Worm (Caenorhabditis elegans) whole organism, L2 larva: ENCODE results near the gene D2089.3.

Source experiments
- blmp-1 ChIP-seq: sonication (generic microtip); optimal IDR thresholded peaks from 2 replicates; lab custom pipeline; 2017; ENCODE audit warnings: missing genetic modification characterization, mild to moderate bottlenecking, missing compliant biosample characterization, antibody characterized with exemption, moderate library complexity; ENCODE audit not compliant: insufficient read depth
- egl-27 ChIP-seq: sonication (generic microtip); optimal IDR thresholded peaks from 3 replicates; lab custom pipeline; 2017; ENCODE audit warnings: missing biosample characterization, missing genetic modification reagents, missing genetic modification characterization
- elt-1 ChIP-seq: fragments of 150-350 bp; optimal IDR thresholded peaks from 2 replicates; lab custom pipeline; 2014; ENCODE audit warnings: missing biosample characterization, missing genetic modification characterization
- fos-1 ChIP-seq: fragments of 150-350 bp; optimal IDR thresholded peaks from 2 replicates; lab custom pipeline; 2014; ENCODE audit warnings: missing biosample characterization, missing genetic modification characterization
- lsy-2 ChIP-seq, 2 experiments: fragments of 150-350 bp in 1 of 2; sonication (generic microtip) in 1 of 2; optimal IDR thresholded peaks; 2 replicates each; lab custom pipeline; 2014 to 2017; ENCODE audit warnings: missing biosample characterization in 2 of 2, missing genetic modification characterization in 2 of 2
- nhr-10 ChIP-seq: sonication (generic microtip); optimal IDR thresholded peaks from 2 replicates; lab custom pipeline; 2017; ENCODE audit warnings: missing biosample characterization, missing genetic modification characterization
- nhr-23 ChIP-seq: fragments of 150-350 bp; optimal IDR thresholded peaks from 2 replicates; lab custom pipeline; 2014; ENCODE audit warnings: missing biosample characterization, missing genetic modification reagents, missing genetic modification characterization
- nhr-25 ChIP-seq: fragments of 150-350 bp; sonication (generic microtip); optimal IDR thresholded peaks from 3 replicates; lab custom pipeline; 2014; ENCODE audit warnings: missing biosample characterization, missing genetic modification characterization
- skn-1 ChIP-seq: sonication (generic microtip); optimal IDR thresholded peaks from 2 replicates; lab custom pipeline; 2017; ENCODE audit warnings: missing biosample characterization, missing genetic modification characterization

DNA sequence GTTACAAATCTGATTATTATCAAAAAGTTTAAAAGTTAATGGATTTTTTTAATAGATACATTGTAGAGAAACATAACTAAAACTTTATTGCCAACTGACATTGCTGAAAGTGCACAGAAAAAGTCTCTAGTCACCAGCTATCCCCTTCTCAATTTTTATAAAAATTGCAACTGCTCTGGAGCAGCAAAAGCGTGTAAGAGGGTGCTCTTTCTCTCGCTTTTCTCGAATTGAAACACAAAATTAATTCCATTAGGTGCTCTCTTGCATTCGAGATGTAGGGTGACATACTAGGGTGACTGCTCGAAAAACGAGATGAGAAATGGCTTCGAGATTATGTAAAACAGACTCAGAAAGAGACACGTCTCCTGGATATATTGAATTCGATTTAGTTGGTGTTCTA lies 15.7 kb upstream of the D2089.3 start:
- TF ChIP-seq lsy-2 (tag; optimal IDR thresholded peaks at IDR 0.05; lab: Kevin White, UChicago) (no peak), skn-1 (tag; lab: Kevin White, UChicago) (no peak), fos-1 (tag; lab: Kevin White, UChicago) (no peak), nhr-25 (tag; lab: Kevin White, UChicago) (no peak), elt-1 (no peak), blmp-1 (tag; lab: Kevin White, UChicago) (no peak), nhr-10 (tag; lab: Kevin White, UChicago) (no peak), egl-27 (tag; lab: Kevin White, UChicago) (no peak), nhr-23 (tag; lab: Kevin White, UChicago) (no peak)
